Worm (Caenorhabditis elegans): ENCODE results near the gene C14A4.6.

DNA sequence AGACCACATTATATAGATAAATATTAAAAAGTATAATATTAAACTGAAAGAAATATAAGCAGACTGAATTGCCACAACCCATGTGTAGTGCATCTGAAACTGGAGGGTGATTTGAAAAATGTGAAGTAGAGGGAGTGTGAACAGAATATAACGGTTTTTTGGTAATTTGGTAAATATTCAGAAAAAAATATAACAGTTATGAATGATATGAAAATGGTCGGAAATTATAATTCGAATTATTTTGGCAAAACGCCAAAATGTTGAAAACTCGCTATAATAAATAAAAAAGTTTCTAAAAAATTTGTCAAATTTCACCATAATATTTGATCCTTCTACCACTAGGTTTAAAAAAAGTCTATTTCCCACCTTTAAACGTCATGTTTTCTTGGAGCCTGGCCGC lies 7.6 kb upstream of the C14A4.6 start, which contains the start of gene srv-2:
- TF ChIP-seq sox-4 (tag; optimal IDR thresholded peaks at IDR 0.05) (no peak), nhr-11 (tag; optimal IDR thresholded peaks at IDR 0.05) (no peak), pag-3 (tag; optimal IDR thresholded peaks at IDR 0.05; ENCODE audit: borderline replicate concordance) (no peak), ets-4 (tag; optimal IDR thresholded peaks at IDR 0.05) (no peak), tbx-2 (tag; optimal IDR thresholded peaks at IDR 0.05) (no peak), sox-2 (GFP tag; IDR thresholded peaks at IDR 0.05) (no peak), eyg-1 (tag; optimal IDR thresholded peaks at IDR 0.05) (no peak), ama-1 (optimal IDR thresholded peaks at IDR 0.05) (no peak), sdc-2 (tag; optimal IDR thresholded peaks at IDR 0.05) (no peak), fax-1 (tag; optimal IDR thresholded peaks at IDR 0.05) (no peak), ceh-2 (tag; optimal IDR thresholded peaks at IDR 0.05) (no peak), fkh-10 (GFP tag; optimal IDR thresholded peaks at IDR 0.05) (no peak), pax-1 (tag; optimal IDR thresholded peaks at IDR 0.05) (no peak)

Measured in whole organism, late embryonic.